Fruit fly (Drosophila melanogaster) whole organism, embryonic: Measurements from ENCODE around the gene Ide.

Experiments
- Awh ChIP-seq: fragments of 200-800 bp; sonication (Bioruptor generic); IDR thresholded peaks from 2 replicates; pipeline ENCODE4, ENCODE4 v1.3.6; 2022; ENCODE audit warnings: missing biosample characterization, missing genetic modification characterization
- B-H2 ChIP-seq: fragments of 200-800 bp; sonication (Bioruptor generic); optimal IDR thresholded peaks from 2 replicates; lab custom pipeline; 2018; ENCODE audit warnings: missing biosample characterization, mild to moderate bottlenecking, missing genetic modification characterization
- Blimp-1 ChIP-seq: fragments of 200-800 bp; sonication (Bioruptor generic); optimal IDR thresholded peaks from 3 replicates; lab custom pipeline; 2018; ENCODE audit warnings: missing biosample characterization, missing genetic modification characterization, mild to moderate bottlenecking, moderate library complexity, missing genetic modification reagents
- CG10267 ChIP-seq: fragments of 200-800 bp; sonication (Bioruptor generic); optimal IDR thresholded peaks from 2 replicates; lab custom pipeline; 2018; ENCODE audit warnings: missing biosample characterization, mild to moderate bottlenecking, missing genetic modification characterization, moderate library complexity
- CG12942 ChIP-seq: fragments of 200-800 bp; sonication (Bioruptor generic); optimal IDR thresholded peaks from 3 replicates; lab custom pipeline; 2016; ENCODE audit warnings: missing biosample characterization, missing genetic modification characterization
- CG14710 ChIP-seq: fragments of 200-800 bp; sonication (Bioruptor generic); optimal IDR thresholded peaks from 3 replicates; lab custom pipeline; 2019; ENCODE audit warnings: missing biosample characterization, mild to moderate bottlenecking, missing genetic modification characterization, moderate library complexity
- CG16863 ChIP-seq: fragments of 200-800 bp; sonication (Bioruptor generic); optimal IDR thresholded peaks from 3 replicates; lab custom pipeline; 2016; ENCODE audit warnings: missing biosample characterization, missing genetic modification characterization
- CG17359 ChIP-seq: fragments of 200-800 bp; sonication (Bioruptor generic); optimal IDR thresholded peaks from 3 replicates; lab custom pipeline; 2018; ENCODE audit warnings: missing biosample characterization, mild to moderate bottlenecking, missing genetic modification characterization, moderate library complexity
- CG2678 ChIP-seq: fragments of 200-800 bp; sonication (Bioruptor generic); optimal IDR thresholded peaks from 3 replicates; lab custom pipeline; 2019; ENCODE audit warnings: missing biosample characterization, mild to moderate bottlenecking, missing genetic modification characterization, moderate library complexity
- CG31441 ChIP-seq: fragments of 200-800 bp; sonication (Bioruptor generic); IDR thresholded peaks from 2 replicates; pipeline ENCODE4 v1.3.6; 2022; ENCODE audit warnings: missing biosample characterization, missing genetic modification characterization
- CG3163 ChIP-seq: fragments of 200-800 bp; sonication (Bioruptor generic); optimal IDR thresholded peaks from 3 replicates; lab custom pipeline; 2016; ENCODE audit warnings: missing biosample characterization, missing genetic modification characterization
- CG43689 ChIP-seq: fragments of 200-800 bp; sonication (Bioruptor generic); IDR thresholded peaks from 2 replicates; pipeline ENCODE4 v1.3.6; 2022; ENCODE audit warnings: missing biosample characterization, missing genetic modification characterization
- CG4730 ChIP-seq: fragments of 200-800 bp; sonication (Bioruptor generic); IDR thresholded peaks from 2 replicates; pipeline ENCODE4 v1.3.6; 2022; ENCODE audit warnings: missing biosample characterization, missing genetic modification characterization
- CG7271 ChIP-seq: fragments of 200-800 bp; sonication (Bioruptor generic); optimal IDR thresholded peaks from 2 replicates; lab custom pipeline; 2018; ENCODE audit warnings: missing biosample characterization, mild to moderate bottlenecking, missing genetic modification characterization, moderate library complexity
- CG9215 ChIP-seq: fragments of 200-800 bp; sonication (Bioruptor generic); IDR thresholded peaks from 2 replicates; pipeline ENCODE4 v1.3.6; 2022; ENCODE audit warnings: missing biosample characterization, missing genetic modification characterization
- CG9932 ChIP-seq: fragments of 200-800 bp; sonication (Bioruptor generic); IDR thresholded peaks from 2 replicates; pipeline ENCODE4 v1.3.6; 2022; ENCODE audit warnings: missing biosample characterization, missing genetic modification characterization
- Camta ChIP-seq: fragments of 200-800 bp; sonication (Bioruptor generic); optimal IDR thresholded peaks from 2 replicates; lab custom pipeline; 2016; ENCODE audit warnings: missing biosample characterization, missing genetic modification characterization
- Dref ChIP-seq: fragments of 200-800 bp; sonication (Bioruptor generic); IDR thresholded peaks from 2 replicates; pipeline ENCODE4 v1.3.6; 2022; ENCODE audit warnings: missing biosample characterization, missing genetic modification characterization
- Ets65A ChIP-seq: fragments of 200-800 bp; sonication (Bioruptor generic); peaks from one replicate; lab custom pipeline; 2016; ENCODE audit warnings: missing biosample characterization, missing genetic modification characterization
- Hmx ChIP-seq: fragments of 200-800 bp; sonication (Bioruptor generic); optimal IDR thresholded peaks from 2 replicates; lab custom pipeline; 2016; ENCODE audit warnings: missing biosample characterization, missing genetic modification characterization
- Kr ChIP-seq: fragments of 200-800 bp; sonication (Bioruptor generic); optimal IDR thresholded peaks from 2 replicates; lab custom pipeline; 2017; ENCODE audit warnings: missing biosample characterization, mild to moderate bottlenecking, missing genetic modification characterization
- Mes4 ChIP-seq: fragments of 200-800 bp; sonication (Bioruptor generic); optimal IDR thresholded peaks from 2 replicates; lab custom pipeline; 2016; ENCODE audit warnings: missing biosample characterization, missing genetic modification characterization
- Myb ChIP-seq: fragments of 200-800 bp; sonication (Bioruptor generic); optimal IDR thresholded peaks from 2 replicates; lab custom pipeline; 2016; ENCODE audit warnings: missing biosample characterization, missing genetic modification characterization
- Nf-YB ChIP-seq: fragments of 200-800 bp; sonication (Bioruptor generic); optimal IDR thresholded peaks from 3 replicates; lab custom pipeline; 2019; ENCODE audit warnings: missing biosample characterization, mild to moderate bottlenecking, missing genetic modification characterization, moderate library complexity
- Optix ChIP-seq: fragments of 200-800 bp; sonication (Bioruptor generic); IDR thresholded peaks from 3 replicates; pipeline ENCODE4 v1.3.6; 2022; ENCODE audit warnings: missing biosample characterization, missing genetic modification characterization
- Rfx ChIP-seq: fragments of 200-800 bp; sonication (Bioruptor generic); IDR thresholded peaks from 2 replicates; pipeline ENCODE4 v1.3.6; 2022; ENCODE audit warnings: missing biosample characterization, missing genetic modification characterization
- Side ChIP-seq: fragments of 200-800 bp; sonication (Bioruptor generic); optimal IDR thresholded peaks from 2 replicates; lab custom pipeline; 2016; ENCODE audit warnings: missing biosample characterization, missing genetic modification characterization
- Spps ChIP-seq: fragments of 200-800 bp; sonication (Bioruptor generic); optimal IDR thresholded peaks from 2 replicates; lab custom pipeline; 2018; ENCODE audit warnings: missing biosample characterization, mild to moderate bottlenecking, missing genetic modification characterization
- crp ChIP-seq, 2 experiments: fragments of 200-800 bp; sonication (Bioruptor generic); optimal IDR thresholded peaks; 2 replicates in 1 of 2; 3 replicates in 1 of 2; lab custom pipeline; 2017; ENCODE audit warnings: missing biosample characterization in 2 of 2, missing genetic modification characterization in 2 of 2, mild to moderate bottlenecking in 1 of 2, moderate library complexity in 1 of 2
- da ChIP-seq: fragments of 200-800 bp; sonication (Bioruptor generic); optimal IDR thresholded peaks from 2 replicates; lab custom pipeline; 2016; ENCODE audit warnings: missing biosample characterization, missing genetic modification characterization
- emc ChIP-seq: fragments of 200-800 bp; sonication (Bioruptor generic); optimal IDR thresholded peaks from 2 replicates; lab custom pipeline; 2016; ENCODE audit warnings: missing biosample characterization, missing genetic modification characterization
- en ChIP-seq: fragments of 200-800 bp; sonication (Bioruptor generic); optimal IDR thresholded peaks from 2 replicates; lab custom pipeline; 2016; ENCODE audit warnings: missing biosample characterization, missing genetic modification characterization
- ham ChIP-seq: fragments of 200-800 bp; sonication (Bioruptor generic); IDR thresholded peaks from 2 replicates; pipeline ENCODE4 v1.3.6; 2022; ENCODE audit warnings: missing biosample characterization, missing genetic modification characterization
- hb ChIP-seq: fragments of 200-800 bp; sonication (Bioruptor generic); IDR thresholded peaks from 3 replicates; pipeline ENCODE4 v1.3.6; 2022; ENCODE audit warnings: missing biosample characterization, missing genetic modification characterization; ENCODE audit not compliant: partially characterized antibody
- her ChIP-seq: fragments of 200-800 bp; sonication (Bioruptor generic); optimal IDR thresholded peaks from 2 replicates; lab custom pipeline; 2016; ENCODE audit warnings: missing biosample characterization, missing genetic modification characterization
- insv ChIP-seq, 2 experiments: fragments of 200-800 bp; sonication (Bioruptor generic); optimal IDR thresholded peaks; 3 replicates each; lab custom pipeline; 2016 to 2018; ENCODE audit warnings: missing biosample characterization in 2 of 2, missing genetic modification characterization in 2 of 2
- kni ChIP-seq: fragments of 200-800 bp; sonication (Bioruptor generic); optimal IDR thresholded peaks from 3 replicates; lab custom pipeline; 2017; ENCODE audit warnings: mild to moderate bottlenecking, missing biosample characterization, missing genetic modification reagents, missing genetic modification characterization
- maf-S ChIP-seq: fragments of 200-800 bp; sonication (Bioruptor generic); optimal IDR thresholded peaks from 2 replicates; lab custom pipeline; 2016; ENCODE audit warnings: missing biosample characterization, missing genetic modification characterization
- mam ChIP-seq: fragments of 200-800 bp; sonication (Bioruptor generic); optimal IDR thresholded peaks from 3 replicates; lab custom pipeline; 2016; ENCODE audit warnings: missing biosample characterization, missing genetic modification characterization
- oc ChIP-seq: fragments of 200-800 bp; sonication (Bioruptor generic); optimal IDR thresholded peaks from 2 replicates; lab custom pipeline; 2018; ENCODE audit warnings: missing biosample characterization, mild to moderate bottlenecking, missing genetic modification characterization, moderate library complexity
- pnt ChIP-seq: fragments of 200-800 bp; sonication (Bioruptor generic); optimal IDR thresholded peaks from 3 replicates; lab custom pipeline; 2016; ENCODE audit warnings: missing biosample characterization, missing genetic modification characterization
- pzg ChIP-seq: fragments of 200-800 bp; sonication (Bioruptor generic); optimal IDR thresholded peaks from 3 replicates; lab custom pipeline; 2018; ENCODE audit warnings: missing biosample characterization, mild to moderate bottlenecking, missing genetic modification characterization, moderate library complexity
- ranshi ChIP-seq: fragments of 200-800 bp; sonication (Bioruptor generic); IDR thresholded peaks from 2 replicates; pipeline ENCODE4 v1.3.6; 2022; ENCODE audit warnings: missing biosample characterization, missing genetic modification characterization
- rib ChIP-seq: fragments of 200-800 bp; sonication (Bioruptor generic); IDR thresholded peaks from 2 replicates; pipeline ENCODE4 v1.3.6; 2022; ENCODE audit warnings: missing biosample characterization, missing genetic modification characterization
- run ChIP-seq: fragments of 200-800 bp; sonication (Bioruptor generic); optimal IDR thresholded peaks from 3 replicates; lab custom pipeline; 2018; ENCODE audit warnings: missing biosample characterization, mild to moderate bottlenecking, missing genetic modification characterization
- tll ChIP-seq, 2 experiments: fragments of 200-800 bp in 1 of 2; fragments of >200 bp in 1 of 2; sonication (Bioruptor generic) in 1 of 2; optimal IDR thresholded peaks; 2 replicates each; lab custom pipeline; 2017 to 2019; ENCODE audit warnings: missing biosample characterization in 2 of 2, missing genetic modification characterization in 2 of 2, mild to moderate bottlenecking in 1 of 2, moderate library complexity in 1 of 2
- toy ChIP-seq: fragments of 200-800 bp; sonication (Bioruptor generic); IDR thresholded peaks from 2 replicates; pipeline ENCODE4 v1.3.6; 2022; ENCODE audit warnings: missing biosample characterization, missing genetic modification characterization
- vvl ChIP-seq: fragments of 200-800 bp; sonication (Bioruptor generic); IDR thresholded peaks from 2 replicates; pipeline ENCODE4 v1.3.6; 2022; ENCODE audit warnings: missing biosample characterization, missing genetic modification characterization
- yki ChIP-seq: fragments of >200 bp; optimal IDR thresholded peaks from 3 replicates; lab custom pipeline; 2018
- zfh1 ChIP-seq: fragments of 200-800 bp; sonication (Bioruptor generic); IDR thresholded peaks from 3 replicates; pipeline ENCODE4 v1.3.6; 2022; ENCODE audit warnings: missing biosample characterization, missing genetic modification characterization

The Ide gene

DNA sequence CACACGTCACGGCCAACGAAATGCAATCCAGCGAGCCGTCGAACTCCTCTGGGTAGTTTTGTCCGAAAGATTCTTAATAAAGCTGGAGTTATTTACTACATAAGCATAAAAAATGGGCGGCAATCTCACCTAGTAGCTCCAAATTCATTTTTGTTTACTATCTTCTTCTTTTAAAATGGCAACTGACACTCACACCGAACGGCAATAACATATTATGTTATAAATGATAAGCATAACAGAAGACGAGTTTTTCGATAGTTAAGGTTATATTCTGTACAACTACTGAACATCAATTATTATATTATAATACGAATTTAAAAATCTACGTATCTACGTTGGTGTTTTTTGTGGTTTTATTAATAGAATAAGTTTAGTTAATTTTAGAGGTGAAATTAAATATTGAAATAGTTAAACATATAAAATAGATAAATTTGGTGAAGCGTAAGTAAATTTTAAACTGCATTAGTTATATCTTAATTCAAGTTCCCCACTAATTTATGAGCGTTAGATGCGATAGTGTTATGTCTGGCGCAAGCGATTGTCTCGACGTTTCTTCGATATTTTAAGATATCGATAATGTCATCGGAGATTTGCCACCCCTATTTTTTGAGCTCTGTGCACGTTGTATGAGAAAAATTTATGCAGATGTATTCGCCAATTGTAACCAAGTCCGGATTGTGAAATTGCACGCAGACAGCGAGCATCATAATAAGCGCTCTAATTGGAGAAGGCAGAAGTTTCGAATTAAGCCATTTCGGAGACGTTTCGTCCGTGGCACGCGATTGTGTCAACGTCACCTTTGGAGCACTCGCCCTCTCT lies 27.7 kb downstream of the Ide start, which contains the start of the genes Rbbp5 and eRF1 (continued):
- TF ChIP-seq Blimp-1 (GFP tag; lab: Kevin White, UChicago) (no peak), CG7271 (tag; lab: Kevin White, UChicago) (no peak), pnt (GFP tag; lab: Kevin White, UChicago) (peak; percentile 57), CG10267 (peak; percentile 80), Myb (GFP tag; lab: Kevin White, UChicago) (peak; percentile 18), CG4730 (GFP tag; lab: Robert Waterston, UW) (peak; percentile 75), Side (GFP tag; lab: Kevin White, UChicago) (peak; percentile 47), CG9932 (GFP tag; lab: Robert Waterston, UW) (peak; percentile 96), emc (peak; percentile 9), vvl (GFP tag; lab: Robert Waterston, UW) (peak; percentile 16; the same call in 1 of the 2 replicates), CG9215 (peak; percentile 79), Mes4 (GFP tag; lab: Kevin White, UChicago) (peak; percentile 40), CG12942 (GFP tag; lab: Kevin White, UChicago) (peak; percentile 77), ham (peak; percentile 47; the same call in 1 of the 2 replicates), mam (GFP tag; lab: Kevin White, UChicago) (peak; percentile 81), tll (GFP tag; optimal IDR thresholded peaks at IDR 0.05; lab: Kevin White, UChicago) (no peak), insv (GFP tag; optimal IDR thresholded peaks at IDR 0.05; lab: Kevin White, UChicago) (peak in 1 of 2 experiments; percentile 47), CG14710 (tag; lab: Kevin White, UChicago) (peak; percentile 86), CG31441 (GFP tag; lab: Robert Waterston, UW) (peak; percentile 80; the same call in 1 of the 2 replicates), toy (GFP tag; lab: Robert Waterston, UW) (no peak), her (GFP tag; lab: Kevin White, UChicago) (peak; percentile 7), en (GFP tag; lab: Kevin White, UChicago) (no peak), run (tag; lab: Kevin White, UChicago) (no peak), Ets65A (GFP tag; lab: Kevin White, UChicago) (peak; percentile 96), da (GFP tag; lab: Kevin White, UChicago) (no peak), kni (GFP tag; lab: Kevin White, UChicago) (no peak), oc (tag; lab: Kevin White, UChicago) (no peak), ranshi (GFP tag; lab: Robert Waterston, UW) (0 out of 2 replicates have a peak, but pooled peaks have one; percentile 78), B-H2 (peak; percentile 75), Optix (GFP tag; lab: Robert Waterston, UW) (peak; percentile 66; the same call in 2 of the 3 replicates), Dref (GFP tag; lab: Robert Waterston, UW) (peak; percentile 92), rib (GFP tag; lab: Robert Waterston, UW) (no peak), CG3163 (GFP tag; lab: Kevin White, UChicago) (no peak), crp (GFP tag; optimal IDR thresholded peaks at IDR 0.05; lab: Kevin White, UChicago) (peak in 1 of 2 experiments; percentile 17), CG2678 (tag; lab: Kevin White, UChicago) (peak; percentile 80), Nf-YB (GFP tag; lab: Kevin White, UChicago) (peak; percentile 44), yki (no peak), zfh1 (GFP tag; lab: Robert Waterston, UW) (peak; percentile 85), Spps (tag; lab: Kevin White, UChicago) (peak; percentile 38), pzg (peak; percentile 64), Rfx (GFP tag; lab: Robert Waterston, UW) (no peak; the same call in 1 of the 2 replicates), Awh (peak; percentile 75), CG43689 (GFP tag; lab: Robert Waterston, UW) (peak; percentile 43; the same call in 1 of the 2 replicates), Kr (GFP tag; lab: Kevin White, UChicago) (no peak), Camta (peak; percentile 30), hb (GFP tag; lab: Robert Waterston, UW) (peak; percentile 85), Hmx (GFP tag; lab: Kevin White, UChicago) (peak; percentile 11), CG16863 (GFP tag; lab: Kevin White, UChicago) (peak; percentile 32), CG17359 (peak; percentile 69), maf-S (GFP tag; lab: Kevin White, UChicago) (peak; percentile 59)
